Worm (Caenorhabditis elegans): ENCODE data around the gene D1022.4.

The D1022.4 gene

DNA sequence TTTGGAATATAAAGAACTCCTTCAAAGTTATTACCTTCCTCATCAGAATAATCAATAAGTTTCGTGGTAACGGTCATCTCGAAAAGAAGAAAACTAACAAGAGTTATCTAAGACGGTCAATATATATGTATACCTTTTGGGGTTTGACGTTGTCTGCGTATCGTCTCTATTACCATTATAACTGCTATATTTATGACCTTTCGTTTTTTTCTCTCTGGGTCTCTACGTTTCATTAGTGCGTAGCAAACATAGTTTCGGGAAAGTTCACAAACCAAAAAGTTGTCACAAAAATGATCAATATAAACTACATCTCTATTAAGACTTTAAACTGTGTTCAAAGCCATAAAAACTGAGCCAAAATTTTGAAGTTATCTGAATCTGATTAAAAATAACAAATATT is at the start of gene D1022.4:
TSS of gene D1022.4 (minus strand) at position 83 of the 400 bp plus-strand sequence.
- no peak for TF ChIP-seq pha-2 (tag; optimal IDR thresholded peaks at IDR 0.05)
- TF ChIP-seq C08G9.2 (tag; optimal IDR thresholded peaks at IDR 0.05): no peak
- TF ChIP-seq ceh-14 (tag; optimal IDR thresholded peaks at IDR 0.05): no peak
- no peak for TF ChIP-seq pros-1 (tag; optimal IDR thresholded peaks at IDR 0.05)
- no peak for TF ChIP-seq hlh-6 (tag; optimal IDR thresholded peaks at IDR 0.05)
- no peak for TF ChIP-seq F13H6.1 (tag; optimal IDR thresholded peaks at IDR 0.05)
- TF ChIP-seq hlh-13 (GFP tag; optimal IDR thresholded peaks at IDR 0.05): no peak
- no peak for TF ChIP-seq madf-2 (tag; optimal IDR thresholded peaks at IDR 0.05)
- no peak for TF ChIP-seq ceh-30 (tag; optimal IDR thresholded peaks at IDR 0.05)

ce11 chrII:7505005-7505404 is 47.9 kb upstream of the D1022.4 start, which contains the start of gene C28F5.1:
TSS of gene C28F5.1 (plus strand) at chrII:7505305.
- no peak for TF ChIP-seq unc-86 (tag; optimal IDR thresholded peaks at IDR 0.05)
- TF ChIP-seq pat-9 (tag; optimal IDR thresholded peaks at IDR 0.05): no peak

DNA sequence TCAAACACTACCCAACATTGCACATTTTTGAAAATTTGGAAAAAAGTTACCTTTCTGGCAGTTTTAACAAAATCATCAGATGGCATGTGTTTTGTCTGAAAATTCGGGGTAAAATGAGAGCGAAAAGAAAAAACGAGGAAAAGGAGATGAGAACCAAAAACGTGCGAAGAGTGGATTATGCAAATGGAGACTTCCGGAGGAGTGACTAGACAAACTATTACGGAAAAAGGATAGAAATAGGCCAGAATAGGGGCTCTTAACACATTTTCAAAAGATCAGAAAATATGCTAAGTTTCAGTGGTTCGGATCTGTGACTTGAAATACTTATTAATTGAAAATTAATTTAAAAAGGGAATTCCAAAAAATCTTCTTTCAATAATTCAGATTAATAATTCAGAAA is 42.3 kb upstream of the D1022.4 start, which contains the start of gene srab-14:
TSS of gene srab-14 (minus strand) at position 101 of the 400 bp plus-strand sequence.
- TF ChIP-seq ttx-3 (tag; optimal IDR thresholded peaks at IDR 0.05) (no peak), ref-2 (tag; optimal IDR thresholded peaks at IDR 0.05) (no peak), ets-4 (tag; optimal IDR thresholded peaks at IDR 0.05) (no peak), hlh-8 (tag; optimal IDR thresholded peaks at IDR 0.05) (no peak), elt-4 (tag; optimal IDR thresholded peaks at IDR 0.05) (no peak), K09A11.1 (tag; optimal IDR thresholded peaks at IDR 0.05; ENCODE audit: insufficient read depth) (no peak), pha-2 (tag; optimal IDR thresholded peaks at IDR 0.05) (no peak), F13H6.1 (tag; optimal IDR thresholded peaks at IDR 0.05) (no peak), fax-1 (tag; optimal IDR thresholded peaks at IDR 0.05) (no peak), fkh-6 (tag; optimal IDR thresholded peaks at IDR 0.05) (no peak), unc-55 (GFP tag; optimal IDR thresholded peaks at IDR 0.05) (no peak), ceh-48 (tag; optimal IDR thresholded peaks at IDR 0.05) (no peak), lin-11 (tag; optimal IDR thresholded peaks at IDR 0.05) (no peak), dmd-4 (tag; optimal IDR thresholded peaks at IDR 0.05; ENCODE audit: borderline replicate concordance) (no peak)

- TF ChIP-seq ttx-3 (tag; optimal IDR thresholded peaks at IDR 0.05) (no peak), pag-3 (tag; optimal IDR thresholded peaks at IDR 0.05; ENCODE audit: borderline replicate concordance) (no peak), ceh-19 (GFP tag; optimal IDR thresholded peaks at IDR 0.05) (no peak), ceh-6 (GFP tag; optimal IDR thresholded peaks at IDR 0.05) (no peak), C08G9.2 (tag; optimal IDR thresholded peaks at IDR 0.05) (no peak), lin-11 (tag; optimal IDR thresholded peaks at IDR 0.05) (no peak), K09A11.1 (tag; optimal IDR thresholded peaks at IDR 0.05; ENCODE audit: insufficient read depth) (no peak), ets-4 (tag; optimal IDR thresholded peaks at IDR 0.05) (no peak), ceh-2 (tag; optimal IDR thresholded peaks at IDR 0.05) (no peak), ceh-30 (tag; optimal IDR thresholded peaks at IDR 0.05) (no peak), nhr-11 (tag; optimal IDR thresholded peaks at IDR 0.05) (no peak), nfya-1 (tag; optimal IDR thresholded peaks at IDR 0.05) (no peak)
Observed at ce11 chrII:7496070-7496469, 39.0 kb upstream of the D1022.4 start, which contains the start of gene spi-1. TSS of gene spi-1 (plus strand) at chrII:7496247.

ce11 chrII:7494155-7494554 is 37.1 kb upstream of the D1022.4 start, which contains the start of gene R10H1.1:
TSS of gene R10H1.1 (plus strand) at chrII:7494455.
- no peak for TF ChIP-seq gmeb-2 (tag; optimal IDR thresholded peaks at IDR 0.05)
- TF ChIP-seq pqm-1 (tag; optimal IDR thresholded peaks at IDR 0.05): no peak
- no peak for TF ChIP-seq ztf-16 (tag; optimal IDR thresholded peaks at IDR 0.05)
- no peak for TF ChIP-seq ceh-9 (tag; optimal IDR thresholded peaks at IDR 0.05)
- no peak for TF ChIP-seq unc-3 (GFP tag; conservative IDR thresholded peaks at IDR 0.05)
- no peak for TF ChIP-seq unc-3 (tag; optimal IDR thresholded peaks at IDR 0.05)
- TF ChIP-seq ceh-19 (GFP tag; optimal IDR thresholded peaks at IDR 0.05): no peak
- no peak for TF ChIP-seq zip-5 (tag; optimal IDR thresholded peaks at IDR 0.05)
- no peak for TF ChIP-seq ama-1 (optimal IDR thresholded peaks at IDR 0.05)
